Fruit fly (Drosophila melanogaster) whole organism, prepupa: ENCODE results near the gene sea.

ENCODE experiments used
- Blimp-1 ChIP-seq: fragments of 200-800 bp; sonication (Bioruptor generic); optimal IDR thresholded peaks from 3 replicates; lab custom pipeline; 2017; ENCODE audit warnings: missing biosample characterization, missing genetic modification characterization, mild to moderate bottlenecking, moderate library complexity, missing genetic modification reagents
- CG10631 ChIP-seq: fragments of 200-800 bp; sonication (Bioruptor generic); optimal IDR thresholded peaks from 2 replicates; lab custom pipeline; 2016; ENCODE audit warnings: missing biosample characterization, missing genetic modification characterization
- CG10669 ChIP-seq: fragments of 200-800 bp; sonication (Bioruptor generic); optimal IDR thresholded peaks from 3 replicates; lab custom pipeline; 2018; ENCODE audit warnings: missing biosample characterization, mild to moderate bottlenecking, missing genetic modification characterization, moderate library complexity
- CG11294 ChIP-seq: fragments of 200-800 bp; sonication (Bioruptor generic); IDR thresholded peaks from 2 replicates; pipeline ENCODE4 v1.3.6; 2022; ENCODE audit warnings: missing biosample characterization, missing genetic modification characterization
- CG11762 ChIP-seq: fragments of 200-800 bp; sonication (Bioruptor generic); optimal IDR thresholded peaks from 3 replicates; lab custom pipeline; 2016; ENCODE audit warnings: missing biosample characterization, missing genetic modification characterization; ENCODE audit not compliant: insufficient read depth
- CG11902 ChIP-seq: fragments of 200-800 bp; sonication (Bioruptor generic); optimal IDR thresholded peaks from 3 replicates; lab custom pipeline; 2016; ENCODE audit warnings: missing biosample characterization, missing genetic modification characterization
- CG1621 ChIP-seq: fragments of 200-800 bp; sonication (Bioruptor generic); optimal IDR thresholded peaks from 3 replicates; lab custom pipeline; 2018; ENCODE audit warnings: missing biosample characterization, mild to moderate bottlenecking, missing genetic modification characterization
- CG16779 ChIP-seq: fragments of 200-800 bp; sonication (Bioruptor generic); optimal IDR thresholded peaks from 3 replicates; lab custom pipeline; 2017; ENCODE audit warnings: missing biosample characterization, mild to moderate bottlenecking, missing genetic modification characterization
- CG3032 ChIP-seq: fragments of 200-800 bp; optimal IDR thresholded peaks from 2 replicates; lab custom pipeline; 2019; ENCODE audit warnings: missing biosample characterization, mild to moderate bottlenecking, missing genetic modification characterization, moderate library complexity
- CG31627 ChIP-seq: fragments of 200-800 bp; sonication (Bioruptor generic); optimal IDR thresholded peaks from 3 replicates; lab custom pipeline; 2016; ENCODE audit warnings: missing biosample characterization, missing genetic modification characterization
- CG32006 ChIP-seq: fragments of 200-800 bp; sonication (Bioruptor generic); optimal IDR thresholded peaks from 3 replicates; lab custom pipeline; 2017; ENCODE audit warnings: missing biosample characterization, mild to moderate bottlenecking, missing genetic modification characterization
- CG34406 ChIP-seq: fragments of 200-800 bp; sonication (Bioruptor generic); optimal IDR thresholded peaks from 3 replicates; lab custom pipeline; 2016; ENCODE audit warnings: missing biosample characterization, missing genetic modification characterization
- CG3919 ChIP-seq: fragments of 200-800 bp; sonication (Bioruptor generic); optimal IDR thresholded peaks from 3 replicates; lab custom pipeline; 2016; ENCODE audit warnings: missing biosample characterization, missing genetic modification characterization
- CG6163 ChIP-seq: fragments of 200-800 bp; sonication (Bioruptor generic); IDR thresholded peaks from 3 replicates; pipeline ENCODE4 v1.3.6; 2022; ENCODE audit warnings: missing biosample characterization, missing genetic modification characterization
- CG6276 ChIP-seq: fragments of 200-800 bp; sonication (Bioruptor generic); optimal IDR thresholded peaks from 2 replicates; lab custom pipeline; 2017; ENCODE audit warnings: missing biosample characterization, mild to moderate bottlenecking, missing genetic modification characterization
- CG6792 ChIP-seq: fragments of 200-800 bp; sonication (Bioruptor generic); optimal IDR thresholded peaks from 3 replicates; lab custom pipeline; 2016; ENCODE audit warnings: missing biosample characterization, missing genetic modification characterization
- CG6808 ChIP-seq: fragments of 200-800 bp; sonication (Bioruptor generic); optimal IDR thresholded peaks from 3 replicates; lab custom pipeline; 2017; ENCODE audit warnings: missing biosample characterization, missing genetic modification characterization, mild to moderate bottlenecking, moderate library complexity, missing genetic modification reagents
- CG7368 ChIP-seq: fragments of 200-800 bp; sonication (Bioruptor generic); optimal IDR thresholded peaks from 3 replicates; lab custom pipeline; 2016; ENCODE audit warnings: missing biosample characterization, missing genetic modification characterization
- CG8119 ChIP-seq: fragments of 200-800 bp; sonication (Bioruptor generic); IDR thresholded peaks from 3 replicates; pipeline ENCODE4 v1.3.6; 2022; ENCODE audit warnings: missing biosample characterization, missing genetic modification characterization
- CG8319 ChIP-seq: fragments of 200-800 bp; sonication (Bioruptor generic); optimal IDR thresholded peaks from 3 replicates; lab custom pipeline; 2016; ENCODE audit warnings: missing biosample characterization, missing genetic modification characterization
- CG8632 ChIP-seq: fragments of 200-800 bp; sonication (Bioruptor generic); optimal IDR thresholded peaks from 3 replicates; lab custom pipeline; 2016; ENCODE audit warnings: missing biosample characterization, missing genetic modification characterization
- CG9139 ChIP-seq: fragments of 200-800 bp; sonication (Bioruptor generic); optimal IDR thresholded peaks from 3 replicates; lab custom pipeline; 2017; ENCODE audit warnings: missing biosample characterization, mild to moderate bottlenecking, missing genetic modification characterization
- Eip75B ChIP-seq: fragments of 200-800 bp; sonication (Bioruptor generic); optimal IDR thresholded peaks from 3 replicates; lab custom pipeline; 2016; ENCODE audit warnings: missing biosample characterization, missing genetic modification characterization
- Eip78C ChIP-seq: fragments of 200-800 bp; sonication (Bioruptor generic); peaks from one replicate; lab custom pipeline; 2016; ENCODE audit warnings: missing biosample characterization, missing genetic modification characterization
- Eip93F ChIP-seq: fragments of 200-800 bp; sonication (Bioruptor generic); optimal IDR thresholded peaks from 2 replicates; lab custom pipeline; 2016; ENCODE audit warnings: missing biosample characterization, mild to moderate bottlenecking, missing genetic modification characterization
- Ets21C ChIP-seq: fragments of 200-800 bp; sonication (Bioruptor generic); optimal IDR thresholded peaks from 3 replicates; lab custom pipeline; 2016; ENCODE audit warnings: missing biosample characterization, missing genetic modification characterization
- Ets96B ChIP-seq: fragments of 200-800 bp; optimal IDR thresholded peaks from 2 replicates; lab custom pipeline; 2019; ENCODE audit warnings: missing biosample characterization, mild to moderate bottlenecking, missing genetic modification characterization, moderate library complexity
- Gug ChIP-seq: fragments of 200-800 bp; sonication (Bioruptor generic); IDR thresholded peaks from 2 replicates; pipeline ENCODE4 v1.3.6; 2022; ENCODE audit warnings: missing biosample characterization, missing genetic modification characterization
- Hr38 ChIP-seq: sonication (Bioruptor generic); optimal IDR thresholded peaks from 2 replicates; lab custom pipeline; 2016; ENCODE audit warnings: missing biosample characterization, missing genetic modification characterization
- Hr4 ChIP-seq: fragments of 200-800 bp; sonication (Bioruptor generic); optimal IDR thresholded peaks from 3 replicates; lab custom pipeline; 2016; ENCODE audit warnings: missing biosample characterization, missing genetic modification characterization
- Lpt ChIP-seq: fragments of 200-800 bp; sonication (Bioruptor generic); optimal IDR thresholded peaks from 3 replicates; lab custom pipeline; 2016; ENCODE audit warnings: missing biosample characterization, missing genetic modification characterization
- OdsH ChIP-seq: fragments of 200-800 bp; sonication (Bioruptor generic); optimal IDR thresholded peaks from 3 replicates; lab custom pipeline; 2016; ENCODE audit warnings: missing biosample characterization, missing genetic modification characterization
- Smox ChIP-seq: fragments of 200-800 bp; sonication (Bioruptor generic); optimal IDR thresholded peaks from 3 replicates; lab custom pipeline; 2016; ENCODE audit warnings: missing biosample characterization, missing genetic modification characterization
- Sox102F ChIP-seq: fragments of 200-800 bp; sonication (Bioruptor generic); optimal IDR thresholded peaks from 2 replicates; lab custom pipeline; 2016; ENCODE audit warnings: missing biosample characterization, mild to moderate bottlenecking, missing genetic modification characterization
- Sox14 ChIP-seq: fragments of 200-800 bp; sonication (Bioruptor generic); optimal IDR thresholded peaks from 3 replicates; lab custom pipeline; 2016; ENCODE audit warnings: missing biosample characterization, missing genetic modification characterization
- Sox15 ChIP-seq: fragments of 200-800 bp; sonication (Bioruptor generic); optimal IDR thresholded peaks from 3 replicates; lab custom pipeline; 2016; ENCODE audit warnings: missing biosample characterization, missing genetic modification characterization
- achi ChIP-seq: fragments of 200-800 bp; sonication (Bioruptor generic); optimal IDR thresholded peaks from 3 replicates; lab custom pipeline; 2016; ENCODE audit warnings: missing biosample characterization, missing genetic modification characterization
- acj6 ChIP-seq: fragments of 200-800 bp; sonication (Bioruptor generic); optimal IDR thresholded peaks from 3 replicates; lab custom pipeline; 2016; ENCODE audit warnings: missing biosample characterization, missing genetic modification characterization
- cyc ChIP-seq: fragments of 200-800 bp; sonication (Bioruptor generic); optimal IDR thresholded peaks from 3 replicates; lab custom pipeline; 2016; ENCODE audit warnings: missing biosample characterization, missing genetic modification characterization
- dac ChIP-seq: fragments of 200-800 bp; sonication (Bioruptor generic); optimal IDR thresholded peaks from 2 replicates; lab custom pipeline; 2017; ENCODE audit warnings: missing biosample characterization, mild to moderate bottlenecking, missing genetic modification characterization
- dsx ChIP-seq: fragments of 200-800 bp; optimal IDR thresholded peaks from 3 replicates; lab custom pipeline; 2019; ENCODE audit warnings: missing biosample characterization, mild to moderate bottlenecking, missing genetic modification characterization, moderate library complexity; ENCODE audit not compliant: poor library complexity, severe bottlenecking
- fd59A ChIP-seq: fragments of 200-800 bp; sonication (Bioruptor generic); optimal IDR thresholded peaks from 2 replicates; lab custom pipeline; 2017; ENCODE audit warnings: missing biosample characterization, mild to moderate bottlenecking, missing genetic modification characterization, missing genetic modification reagents
- fd85E ChIP-seq: fragments of 200-800 bp; sonication (Bioruptor generic); optimal IDR thresholded peaks from 3 replicates; lab custom pipeline; 2016; ENCODE audit warnings: missing biosample characterization, missing genetic modification characterization
- fkh ChIP-seq: fragments of 200-800 bp; sonication (Bioruptor generic); optimal IDR thresholded peaks from 3 replicates; lab custom pipeline; 2017; ENCODE audit warnings: missing biosample characterization, mild to moderate bottlenecking, missing genetic modification characterization, moderate library complexity
- lz ChIP-seq: fragments of 200-800 bp; sonication (Bioruptor generic); optimal IDR thresholded peaks from 3 replicates; lab custom pipeline; 2016; ENCODE audit warnings: missing biosample characterization, missing genetic modification characterization
- net ChIP-seq: fragments of 200-800 bp; sonication (Bioruptor generic); optimal IDR thresholded peaks from 3 replicates; lab custom pipeline; 2016; ENCODE audit warnings: missing biosample characterization, missing genetic modification characterization
- pdm3 ChIP-seq: fragments of 200-800 bp; sonication (Bioruptor generic); optimal IDR thresholded peaks from 3 replicates; lab custom pipeline; 2016; ENCODE audit warnings: missing biosample characterization, missing genetic modification characterization
- salr ChIP-seq, 2 experiments: fragments of 200-800 bp; sonication (Bioruptor generic); optimal IDR thresholded peaks; 3 replicates each; lab custom pipeline; 2016 to 2018; ENCODE audit warnings: missing biosample characterization in 2 of 2, missing genetic modification characterization in 2 of 2, mild to moderate bottlenecking in 1 of 2
- spab ChIP-seq: fragments of 200-800 bp; sonication (Bioruptor generic); optimal IDR thresholded peaks from 2 replicates; lab custom pipeline; 2017; ENCODE audit warnings: missing biosample characterization, mild to moderate bottlenecking, missing genetic modification characterization, missing genetic modification reagents
- ss ChIP-seq, 2 experiments: fragments of 200-800 bp; sonication (Bioruptor generic); optimal IDR thresholded peaks; 2 replicates in 1 of 2; 3 replicates in 1 of 2; lab custom pipeline; 2017 to 2018; ENCODE audit warnings: mild to moderate bottlenecking in 2 of 2, missing biosample characterization in 2 of 2, missing genetic modification characterization in 2 of 2, moderate library complexity in 1 of 2
- svp ChIP-seq: fragments of 200-800 bp; sonication (Bioruptor generic); peaks from one replicate; lab custom pipeline; 2016; ENCODE audit warnings: missing biosample characterization, missing genetic modification characterization
- topi ChIP-seq: fragments of 200-800 bp; sonication (Bioruptor generic); optimal IDR thresholded peaks from 3 replicates; lab custom pipeline; 2016; ENCODE audit warnings: missing biosample characterization, missing genetic modification characterization
- vri ChIP-seq: fragments of 200-800 bp; sonication (Bioruptor generic); optimal IDR thresholded peaks from 3 replicates; lab custom pipeline; 2016; ENCODE audit warnings: missing biosample characterization, mild to moderate bottlenecking, missing genetic modification characterization

sea gene

dm6 chr3R:11582253-11582589 lies 15.4 kb upstream of the sea start:
- TF ChIP-seq pdm3 = no peak
- TF ChIP-seq CG11902 (GFP tag; lab: Kevin White, UChicago) = peak; percentile 1
- TF ChIP-seq svp (GFP tag; lab: Kevin White, UChicago) = no peak
- peak; percentile 88 for TF ChIP-seq Gug (GFP tag; lab: Robert Waterston, UW)
- no peak for TF ChIP-seq Hr4 (GFP tag; lab: Kevin White, UChicago)
- no peak for TF ChIP-seq OdsH
- no peak for TF ChIP-seq CG8632
- TF ChIP-seq fd85E (GFP tag; lab: Kevin White, UChicago) = no peak
- TF ChIP-seq Hr38 (GFP tag; lab: Kevin White, UChicago) = peak; percentile 68
- peak; percentile 85 for TF ChIP-seq Ets96B
- TF ChIP-seq CG10631 (GFP tag; lab: Kevin White, UChicago) = peak; percentile 87
- peak; percentile 90 for TF ChIP-seq CG3919 (GFP tag; lab: Kevin White, UChicago)
- TF ChIP-seq Lpt (GFP tag; lab: Kevin White, UChicago) = peak; percentile 89
- peak; percentile 76 for TF ChIP-seq fd59A (GFP tag; lab: Kevin White, UChicago)
- TF ChIP-seq Blimp-1 = no peak
- no peak for TF ChIP-seq topi
- TF ChIP-seq net = peak; percentile 90
- TF ChIP-seq spab (GFP tag; lab: Kevin White, UChicago) = peak; percentile 79
- no peak for TF ChIP-seq CG6276
- TF ChIP-seq dac = peak; percentile 79
- peak; percentile 92 for TF ChIP-seq CG32006 (GFP tag; lab: Kevin White, UChicago)
- TF ChIP-seq dsx (GFP tag; lab: Kevin White, UChicago) = peak; percentile 79
- no peak for TF ChIP-seq acj6 (GFP tag; lab: Kevin White, UChicago)
- peak; percentile 86 for TF ChIP-seq CG1621 (tag; lab: Kevin White, UChicago)
- TF ChIP-seq Sox102F (GFP tag; lab: Kevin White, UChicago) = no peak
- TF ChIP-seq CG6792 (GFP tag; lab: Kevin White, UChicago) = peak; percentile 71
- TF ChIP-seq CG9139 (GFP tag; lab: Kevin White, UChicago) = peak; percentile 50
- peak; percentile 88 for TF ChIP-seq CG11294 (GFP tag; lab: Robert Waterston, UW)
- no peak for TF ChIP-seq CG34406
- TF ChIP-seq salr (GFP tag; optimal IDR thresholded peaks at IDR 0.05; lab: Kevin White, UChicago) = peak; percentile 77 to 86
- TF ChIP-seq Sox14 (GFP tag; lab: Kevin White, UChicago) = peak; percentile 83
- TF ChIP-seq lz = no peak
- TF ChIP-seq Eip93F (GFP tag; lab: Kevin White, UChicago) = no peak
- peak; percentile 77 for TF ChIP-seq CG6808 (GFP tag; lab: Kevin White, UChicago)
- TF ChIP-seq CG8119 (GFP tag; lab: Robert Waterston, UW) = peak; percentile 92
- TF ChIP-seq fkh (GFP tag; lab: Kevin White, UChicago) = no peak
- TF ChIP-seq Ets21C (GFP tag; lab: Kevin White, UChicago) = no peak
- no peak for TF ChIP-seq achi (GFP tag; lab: Kevin White, UChicago)
- TF ChIP-seq vri (GFP tag; lab: Kevin White, UChicago) = no peak
- TF ChIP-seq CG16779 (tag; lab: Kevin White, UChicago) = no peak
- peak; percentile 64 for TF ChIP-seq CG8319
- peak in 1 of 2 experiments; percentile 73 for TF ChIP-seq ss (GFP tag; optimal IDR thresholded peaks at IDR 0.05; lab: Kevin White, UChicago)
- TF ChIP-seq Eip75B (GFP tag; lab: Kevin White, UChicago) = peak; percentile 88
- TF ChIP-seq Eip78C (GFP tag; lab: Kevin White, UChicago) = no peak
- peak; percentile 93 for TF ChIP-seq CG6163 (GFP tag; lab: Robert Waterston, UW)
- TF ChIP-seq CG31627 (GFP tag; lab: Kevin White, UChicago) = peak; percentile 19
- peak; percentile 19 for TF ChIP-seq Sox15 (GFP tag; lab: Kevin White, UChicago)
- peak; percentile 36 for TF ChIP-seq cyc (GFP tag; lab: Kevin White, UChicago)
- TF ChIP-seq Smox (GFP tag; lab: Kevin White, UChicago) = no peak
- TF ChIP-seq CG7368 (GFP tag; lab: Kevin White, UChicago) = peak; percentile 81
- peak; percentile 72 for TF ChIP-seq CG11762
- peak; percentile 86 for TF ChIP-seq CG3032 (tag; lab: Kevin White, UChicago)
- peak; percentile 88 for TF ChIP-seq CG10669 (GFP tag; lab: Kevin White, UChicago)
